Fruit fly (Drosophila melanogaster) whole organism, pupa: Measurements from ENCODE around the gene CG5665.
A peak's percentile ranks its signal among the peaks of the same experiment; 100 is the strongest.

Experiments
- CG10348 ChIP-seq: fragments of 200-800 bp; sonication (Bioruptor generic); IDR thresholded peaks from 2 replicates; pipeline ENCODE4 v1.3.6; 2022; ENCODE audit warnings: missing biosample characterization, missing genetic modification characterization
- CG12605 ChIP-seq: fragments of 200-800 bp; sonication (Bioruptor generic); IDR thresholded peaks from 2 replicates; pipeline ENCODE4 v1.3.6; 2022; ENCODE audit warnings: missing biosample characterization, missing genetic modification characterization
- CG13204 ChIP-seq: fragments of 200-800 bp; sonication (Bioruptor generic); optimal IDR thresholded peaks from 2 replicates; lab custom pipeline; 2018; ENCODE audit warnings: missing biosample characterization, mild to moderate bottlenecking, missing genetic modification characterization, moderate library complexity
- CG14655 ChIP-seq: fragments of 200-800 bp; sonication (Bioruptor generic); optimal IDR thresholded peaks from 3 replicates; lab custom pipeline; 2017; ENCODE audit warnings: mild to moderate bottlenecking, missing biosample characterization, missing genetic modification reagents, missing genetic modification characterization
- CG15710 ChIP-seq: fragments of 200-800 bp; sonication (Bioruptor generic); optimal IDR thresholded peaks from 2 replicates; lab custom pipeline; 2018; ENCODE audit warnings: missing biosample characterization, mild to moderate bottlenecking, missing genetic modification characterization, moderate library complexity
- CG17806 ChIP-seq: fragments of 200-800 bp; sonication (Bioruptor generic); optimal IDR thresholded peaks from 2 replicates; lab custom pipeline; 2018; ENCODE audit warnings: missing biosample characterization, mild to moderate bottlenecking, missing genetic modification characterization, moderate library complexity
- CG32121 ChIP-seq: fragments of 200-800 bp; sonication (Bioruptor generic); IDR thresholded peaks from 2 replicates; pipeline ENCODE4 v1.3.6; 2022; ENCODE audit warnings: missing biosample characterization, missing genetic modification characterization
- CG34367 ChIP-seq: fragments of 200-800 bp; sonication (Bioruptor generic); optimal IDR thresholded peaks from 2 replicates; lab custom pipeline; 2018; ENCODE audit warnings: missing biosample characterization, mild to moderate bottlenecking, missing genetic modification characterization
- CG4496 ChIP-seq: fragments of 200-800 bp; sonication (Bioruptor generic); IDR thresholded peaks from 3 replicates; pipeline ENCODE4 v1.3.6; 2022; ENCODE audit warnings: missing biosample characterization, missing genetic modification characterization
- CG8159 ChIP-seq: fragments of 200-800 bp; sonication (Bioruptor generic); optimal IDR thresholded peaks from 3 replicates; lab custom pipeline; 2018; ENCODE audit warnings: missing biosample characterization, mild to moderate bottlenecking, missing genetic modification characterization, moderate library complexity
- D1 ChIP-seq: fragments of 200-800 bp; sonication (Bioruptor generic); optimal IDR thresholded peaks from 2 replicates; lab custom pipeline; 2018; ENCODE audit warnings: missing biosample characterization, mild to moderate bottlenecking, missing genetic modification characterization, moderate library complexity
- Ets98B ChIP-seq: fragments of 200-800 bp; sonication (Bioruptor generic); IDR thresholded peaks from 2 replicates; pipeline ENCODE4 v1.3.6; 2022; ENCODE audit warnings: missing biosample characterization, missing genetic modification characterization
- Pif1A ChIP-seq: fragments of 200-800 bp; sonication (Bioruptor generic); optimal IDR thresholded peaks from 3 replicates; lab custom pipeline; 2016; ENCODE audit warnings: missing biosample characterization, missing genetic modification characterization
- Pif1B ChIP-seq: fragments of 200-800 bp; sonication (Bioruptor generic); optimal IDR thresholded peaks from 3 replicates; lab custom pipeline; 2016; ENCODE audit warnings: missing biosample characterization, missing genetic modification characterization
- Snoo ChIP-seq: fragments of 200-800 bp; sonication (Bioruptor generic); optimal IDR thresholded peaks from 3 replicates; lab custom pipeline; 2017; ENCODE audit warnings: missing biosample characterization, mild to moderate bottlenecking, missing genetic modification characterization, inconsistent platforms
- fd96Ca ChIP-seq: fragments of 200-800 bp; sonication (Bioruptor generic); IDR thresholded peaks from 3 replicates; pipeline ENCODE4 v1.3.6; 2022; ENCODE audit warnings: missing biosample characterization, missing genetic modification characterization
- gl ChIP-seq: fragments of 200-800 bp; sonication (Bioruptor generic); optimal IDR thresholded peaks from 2 replicates; lab custom pipeline; 2018; ENCODE audit warnings: missing biosample characterization, mild to moderate bottlenecking, missing genetic modification characterization
- rn ChIP-seq: fragments of 200-800 bp; sonication (Bioruptor generic); IDR thresholded peaks from 2 replicates; pipeline ENCODE4 v1.3.6; 2022; ENCODE audit warnings: missing biosample characterization, missing genetic modification characterization

The CG5665 gene

dm6 chr3L:20405337-20405887 is 47.1 kb downstream of the CG5665 start:
- TF ChIP-seq CG17806 (tag; lab: Kevin White, UChicago) (no peak), CG12605 (GFP tag; lab: Robert Waterston, UW) (no peak), CG13204 (GFP tag; lab: Kevin White, UChicago) (no peak), CG14655 (GFP tag; lab: Kevin White, UChicago) (no peak), CG15710 (tag; lab: Kevin White, UChicago) (no peak), Ets98B (GFP tag; lab: Robert Waterston, UW) (no peak), rn (no peak), CG34367 (tag; lab: Kevin White, UChicago) (no peak), gl (tag; lab: Kevin White, UChicago) (no peak), CG8159 (tag; lab: Kevin White, UChicago) (no peak), D1 (no peak), Pif1B (GFP tag; lab: Kevin White, UChicago) (no peak), CG32121 (GFP tag; lab: Robert Waterston, UW) (no peak), Snoo (tag; lab: Kevin White, UChicago) (no peak), CG10348 (GFP tag; lab: Robert Waterston, UW) (no peak)

- TF ChIP-seq CG17806 (tag; lab: Kevin White, UChicago) = no peak
- 0 out of 3 replicates have a peak, but pooled peaks have one; percentile 15 for TF ChIP-seq CG4496
- no peak for TF ChIP-seq fd96Ca (GFP tag; lab: Robert Waterston, UW)
- no peak for TF ChIP-seq CG12605 (GFP tag; lab: Robert Waterston, UW)
- no peak for TF ChIP-seq CG15710 (tag; lab: Kevin White, UChicago)
- TF ChIP-seq CG13204 (GFP tag; lab: Kevin White, UChicago) = no peak
- no peak for TF ChIP-seq D1
- TF ChIP-seq Pif1A = no peak
- no peak for TF ChIP-seq CG10348 (GFP tag; lab: Robert Waterston, UW)
Observed at dm6 chr3L:20405971-20406948, 47.9 kb downstream of the CG5665 start.
